Worm (Caenorhabditis elegans) whole organism, L1 larva: Measurements from ENCODE around the gene W09G12.7.

Source experiments
- Y116A8C.19 ChIP-seq: sonication (generic microtip); optimal IDR thresholded peaks from 2 replicates; lab custom pipeline; 2016; ENCODE audit warnings: missing compliant biosample characterization, missing genetic modification characterization, borderline replicate concordance
- aly-2 ChIP-seq: fragments of 150-350 bp; optimal IDR thresholded peaks from 2 replicates; lab custom pipeline; 2014; ENCODE audit warnings: missing biosample characterization, missing genetic modification characterization
- ama-1 ChIP-seq: fragments of 150-350 bp; optimal IDR thresholded peaks from 2 replicates; lab custom pipeline; 2014
- egl-27 ChIP-seq, 2 experiments: fragments of 150-350 bp in 1 of 2; sonication (generic microtip); optimal IDR thresholded peaks; 3 replicates each; lab custom pipeline; 2017 to 2018; ENCODE audit warnings: missing biosample characterization in 2 of 2, missing genetic modification characterization in 2 of 2, missing genetic modification reagents in 2 of 2
- nhr-71 ChIP-seq: sonication (generic microtip); optimal IDR thresholded peaks from 2 replicates; lab custom pipeline; 2016; ENCODE audit warnings: mild to moderate bottlenecking, missing genetic modification characterization, moderate library complexity, missing compliant biosample characterization
- nhr-76 ChIP-seq: sonication (generic microtip); optimal IDR thresholded peaks from 2 replicates; lab custom pipeline; 2017; ENCODE audit warnings: missing biosample characterization, missing genetic modification characterization
- nhr-77 ChIP-seq: fragments of 150-350 bp; optimal IDR thresholded peaks from 2 replicates; lab custom pipeline; 2014; ENCODE audit warnings: missing biosample characterization, missing genetic modification characterization
- nhr-90 ChIP-seq: sonication (generic microtip); optimal IDR thresholded peaks from 2 replicates; lab custom pipeline; 2016; ENCODE audit warnings: mild to moderate bottlenecking, missing genetic modification characterization, missing compliant biosample characterization; ENCODE audit not compliant: poor library complexity
- snpc-4 ChIP-seq: fragments of 150-350 bp; optimal IDR thresholded peaks from 2 replicates; lab custom pipeline; 2014; ENCODE audit warnings: missing biosample characterization, missing genetic modification characterization
- unc-98 ChIP-seq: fragments of 200-800 bp; sonication (Bioruptor generic); IDR thresholded peaks from 2 replicates; pipeline ENCODE4 v1.3.6; 2022; ENCODE audit warnings: missing genetic modification characterization, missing compliant biosample characterization

ce11 chrIV:1234780-1235179 lies 5.9 kb downstream of the W09G12.7 start:
- TF ChIP-seq egl-27 (tag; optimal IDR thresholded peaks at IDR 0.05; lab: Kevin White, UChicago) (no peak), ama-1 (no peak), unc-98 (GFP tag; lab: Robert Waterston, UW) (no peak), nhr-71 (tag; lab: Kevin White, UChicago) (no peak), Y116A8C.19 (no peak), nhr-76 (no peak), nhr-77 (no peak), snpc-4 (tag; lab: Kevin White, UChicago) (no peak), nhr-90 (tag; lab: Kevin White, UChicago) (no peak), aly-2 (no peak)
